Worm (Caenorhabditis elegans) whole organism, young adult: ENCODE results near the gene ttr-8.

Source experiments
- F49E8.2 ChIP-seq: sonication (generic microtip); optimal IDR thresholded peaks from 3 replicates; lab custom pipeline; 2017; ENCODE audit warnings: missing genetic modification characterization, mild to moderate bottlenecking, missing compliant biosample characterization, antibody characterized with exemption, moderate library complexity; ENCODE audit not compliant: insufficient read depth
- F57A8.1 ChIP-seq: fragments of 200-800 bp; sonication (Bioruptor generic); optimal IDR thresholded peaks from 2 replicates; lab custom pipeline; 2018; ENCODE audit warnings: mild to moderate bottlenecking, missing genetic modification characterization, moderate library complexity, missing compliant biosample characterization
- dpl-1 ChIP-seq: fragments of 150-350 bp; optimal IDR thresholded peaks from 2 replicates; lab custom pipeline; 2014; ENCODE audit warnings: missing biosample characterization, missing genetic modification reagents, missing genetic modification characterization
- lin-35 ChIP-seq, 3 experiments: fragments of 150-350 bp in 2 of 3; sonication (generic microtip) in 1 of 3; optimal IDR thresholded peaks; 2 replicates each; lab custom pipeline; 2014 to 2018; ENCODE audit warnings: missing biosample characterization in 3 of 3, missing genetic modification characterization in 3 of 3, missing genetic modification reagents in 3 of 3
- madf-8 ChIP-seq: fragments of 200-800 bp; sonication (Bioruptor generic); conservative IDR thresholded peaks from 2 replicates; pipeline ENCODE4 v1.3.6; 2022; ENCODE audit warnings: missing genetic modification reagents, missing genetic modification characterization, missing compliant biosample characterization
- nhr-27 ChIP-seq: fragments of 200-800 bp; sonication (Bioruptor generic); optimal IDR thresholded peaks from 2 replicates; lab custom pipeline; 2018; ENCODE audit warnings: mild to moderate bottlenecking, missing genetic modification characterization, moderate library complexity, missing compliant biosample characterization
- rpc-1 ChIP-seq, 2 experiments: fragments of 150-350 bp in 1 of 2; sonication (generic microtip) in 1 of 2; optimal IDR thresholded peaks; 2 replicates each; lab custom pipeline; 2014 to 2018; ENCODE audit warnings: missing biosample characterization in 1 of 2, missing genetic modification characterization in 1 of 2, missing genetic modification reagents in 1 of 2, missing genotype in 1 of 2
- unc-62 ChIP-seq: fragments of 150-350 bp; optimal IDR thresholded peaks from 2 replicates; lab custom pipeline; 2014; ENCODE audit warnings: missing biosample characterization, missing genetic modification reagents, missing genetic modification characterization
- zfh-2 ChIP-seq: fragments of 200-800 bp; sonication (Bioruptor generic); conservative IDR thresholded peaks from 2 replicates; pipeline ENCODE4 v1.3.6; 2022; ENCODE audit warnings: missing genetic modification reagents, missing genetic modification characterization, missing compliant biosample characterization
- ztf-26 ChIP-seq: sonication (generic microtip); optimal IDR thresholded peaks from 2 replicates; lab custom pipeline; 2017; ENCODE audit warnings: missing genetic modification characterization, missing compliant biosample characterization

DNA sequence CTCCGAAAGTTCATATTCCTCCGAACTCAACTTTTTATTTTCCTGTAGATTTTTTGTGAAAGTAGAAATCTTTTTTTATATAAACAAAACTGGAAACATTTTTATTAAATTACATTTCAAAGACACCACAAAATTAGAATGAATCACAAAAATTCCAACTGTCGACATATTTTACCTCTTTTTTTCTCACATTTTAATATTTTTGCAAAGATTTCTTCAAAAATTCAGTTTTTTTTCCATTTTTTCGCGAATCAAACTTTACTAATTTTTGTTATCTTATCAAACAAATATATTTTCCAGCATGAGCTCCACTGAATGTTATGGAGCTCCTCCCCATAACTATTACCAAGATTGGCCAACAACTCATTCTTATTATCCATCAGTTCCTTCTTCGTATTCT, 9.8 kb downstream of the ttr-8 start, which contains the start of gene ceh-13:
- TF ChIP-seq lin-35 (GFP tag; optimal IDR thresholded peaks at IDR 0.05; lab: Kevin White, UChicago) (no peak), unc-62 (GFP tag; lab: Kevin White, UChicago) (no peak), F49E8.2 (tag; lab: Kevin White, UChicago) (no peak), zfh-2 (GFP tag; lab: Robert Waterston, UW) (no peak), nhr-27 (tag; lab: Kevin White, UChicago) (no peak), F57A8.1 (GFP tag; lab: Kevin White, UChicago) (no peak), dpl-1 (GFP tag; lab: Kevin White, UChicago) (no peak), rpc-1 (optimal IDR thresholded peaks at IDR 0.05; lab: Kevin White, UChicago) (no peak), rpc-1 (tag; optimal IDR thresholded peaks at IDR 0.05; lab: Kevin White, UChicago) (no peak), madf-8 (no peak), ztf-26 (no peak)
